Fruit fly (Drosophila melanogaster) whole organism, embryonic: Measurements from ENCODE around the gene CG4332.

Source experiments
- Atf6 ChIP-seq: fragments of 200-800 bp; sonication (Bioruptor generic); IDR thresholded peaks from 2 replicates; pipeline ENCODE4 v1.3.6; 2022; ENCODE audit warnings: missing biosample characterization, missing genetic modification characterization
- Bgb ChIP-seq: fragments of 200-800 bp; sonication (Bioruptor generic); IDR thresholded peaks from 2 replicates; pipeline ENCODE4 v1.3.6; 2022; ENCODE audit warnings: missing biosample characterization, missing genetic modification characterization; ENCODE audit not compliant: partially characterized antibody
- CG10565 ChIP-seq: fragments of 200-800 bp; sonication (Bioruptor generic); optimal IDR thresholded peaks from 3 replicates; lab custom pipeline; 2016; ENCODE audit warnings: missing biosample characterization, mild to moderate bottlenecking, missing genetic modification characterization
- CG11085 ChIP-seq: fragments of 200-800 bp; sonication (Bioruptor generic); IDR thresholded peaks from 2 replicates; pipeline ENCODE4 v1.3.6; 2022; ENCODE audit warnings: missing biosample characterization, missing genetic modification characterization
- CG12299 ChIP-seq: fragments of 200-800 bp; sonication (Bioruptor generic); optimal IDR thresholded peaks from 2 replicates; lab custom pipeline; 2018; ENCODE audit warnings: missing biosample characterization, mild to moderate bottlenecking, missing genetic modification characterization
- CG13287 ChIP-seq: fragments of 200-800 bp; sonication (Bioruptor generic); IDR thresholded peaks from 2 replicates; pipeline ENCODE4 v1.3.6; 2022; ENCODE audit warnings: missing biosample characterization, missing genetic modification characterization; ENCODE audit not compliant: partially characterized antibody
- CG13424 ChIP-seq: fragments of 200-800 bp; sonication (Bioruptor generic); optimal IDR thresholded peaks from 2 replicates; lab custom pipeline; 2019; ENCODE audit warnings: missing biosample characterization, mild to moderate bottlenecking, missing genetic modification characterization, moderate library complexity
- CG13894 ChIP-seq: fragments of 200-800 bp; sonication (Bioruptor generic); optimal IDR thresholded peaks from 3 replicates; lab custom pipeline; 2018; ENCODE audit warnings: missing biosample characterization, mild to moderate bottlenecking, missing genetic modification characterization, moderate library complexity
- CG14667 ChIP-seq: fragments of 200-800 bp; sonication (Bioruptor generic); IDR thresholded peaks from 2 replicates; pipeline ENCODE4 v1.3.6; 2022; ENCODE audit warnings: missing biosample characterization, missing genetic modification characterization
- CG1529 ChIP-seq: fragments of 200-800 bp; sonication (Bioruptor generic); optimal IDR thresholded peaks from 3 replicates; lab custom pipeline; 2018; ENCODE audit warnings: missing biosample characterization, missing genetic modification characterization
- CG17186 ChIP-seq: fragments of 200-800 bp; sonication (Bioruptor generic); optimal IDR thresholded peaks from 3 replicates; lab custom pipeline; 2017; ENCODE audit warnings: missing biosample characterization, missing genetic modification reagents, missing genetic modification characterization
- CG17359 ChIP-seq: fragments of 200-800 bp; sonication (Bioruptor generic); optimal IDR thresholded peaks from 3 replicates; lab custom pipeline; 2018; ENCODE audit warnings: missing biosample characterization, mild to moderate bottlenecking, missing genetic modification characterization, moderate library complexity
- CG17912 ChIP-seq: fragments of 200-800 bp; sonication (Bioruptor generic); optimal IDR thresholded peaks from 2 replicates; lab custom pipeline; 2018; ENCODE audit warnings: missing biosample characterization, mild to moderate bottlenecking, missing genetic modification characterization
- CG1792 ChIP-seq: fragments of 200-800 bp; sonication (Bioruptor generic); optimal IDR thresholded peaks from 2 replicates; lab custom pipeline; 2016; ENCODE audit warnings: missing biosample characterization, missing genetic modification characterization
- CG30431 ChIP-seq: fragments of 200-800 bp; sonication (Bioruptor generic); optimal IDR thresholded peaks from 2 replicates; lab custom pipeline; 2017; ENCODE audit warnings: missing biosample characterization, missing genetic modification characterization
- CG32532 ChIP-seq: fragments of 200-800 bp; sonication (Bioruptor generic); IDR thresholded peaks from 2 replicates; pipeline ENCODE4 v1.3.6; 2022; ENCODE audit warnings: missing biosample characterization, missing genetic modification characterization
- CG6683 ChIP-seq: fragments of 200-800 bp; sonication (Bioruptor generic); optimal IDR thresholded peaks from 2 replicates; lab custom pipeline; 2017; ENCODE audit warnings: missing biosample characterization, mild to moderate bottlenecking, missing genetic modification characterization, missing genetic modification reagents
- CG7556 ChIP-seq: fragments of 200-800 bp; sonication (Bioruptor generic); optimal IDR thresholded peaks from 2 replicates; lab custom pipeline; 2017; ENCODE audit warnings: missing biosample characterization, mild to moderate bottlenecking, missing genetic modification characterization
- CG7928 ChIP-seq: fragments of 200-800 bp; sonication (Bioruptor generic); optimal IDR thresholded peaks from 2 replicates; lab custom pipeline; 2017; ENCODE audit warnings: missing biosample characterization, mild to moderate bottlenecking, missing genetic modification characterization
- Ets97D ChIP-seq: fragments of 200-800 bp; sonication (Bioruptor generic); optimal IDR thresholded peaks from 3 replicates; lab custom pipeline; 2016; ENCODE audit warnings: missing biosample characterization, missing genetic modification characterization
- Gsc ChIP-seq: fragments of 200-800 bp; sonication (Bioruptor generic); IDR thresholded peaks from 2 replicates; pipeline ENCODE4 v1.3.6; 2022; ENCODE audit warnings: missing biosample characterization, missing genetic modification characterization
- HmgZ ChIP-seq: fragments of 200-800 bp; sonication (Bioruptor generic); optimal IDR thresholded peaks from 2 replicates; lab custom pipeline; 2018; ENCODE audit warnings: missing biosample characterization, mild to moderate bottlenecking, missing genetic modification characterization
- Hsf ChIP-seq: fragments of 200-800 bp; sonication (Bioruptor generic); optimal IDR thresholded peaks from 3 replicates; lab custom pipeline; 2016; ENCODE audit warnings: missing biosample characterization, missing genetic modification characterization
- Kr ChIP-seq: fragments of 200-800 bp; sonication (Bioruptor generic); optimal IDR thresholded peaks from 2 replicates; lab custom pipeline; 2017; ENCODE audit warnings: missing biosample characterization, mild to moderate bottlenecking, missing genetic modification characterization
- Nf-YB ChIP-seq: fragments of 200-800 bp; sonication (Bioruptor generic); optimal IDR thresholded peaks from 3 replicates; lab custom pipeline; 2019; ENCODE audit warnings: missing biosample characterization, mild to moderate bottlenecking, missing genetic modification characterization, moderate library complexity
- Rx ChIP-seq: fragments of 200-800 bp; sonication (Bioruptor generic); IDR thresholded peaks from 2 replicates; pipeline ENCODE4 v1.3.6; 2022; ENCODE audit warnings: missing biosample characterization, missing genetic modification characterization
- Scr ChIP-seq: fragments of 200-800 bp; sonication (Bioruptor generic); IDR thresholded peaks from 2 replicates; pipeline ENCODE4 v1.3.6; 2022; ENCODE audit warnings: missing biosample characterization, missing genetic modification characterization; ENCODE audit not compliant: partially characterized antibody
- Side ChIP-seq: fragments of 200-800 bp; sonication (Bioruptor generic); optimal IDR thresholded peaks from 2 replicates; lab custom pipeline; 2016; ENCODE audit warnings: missing biosample characterization, missing genetic modification characterization
- Trl ChIP-seq, 3 experiments: fragments of >200 bp in 2 of 3; fragments of 200-800 bp in 1 of 3; sonication (Bioruptor generic) in 1 of 3; optimal IDR thresholded peaks; 2 replicates in 1 of 3; 3 replicates in 2 of 3; lab custom pipeline; 2016 to 2017; ENCODE audit warnings: missing biosample characterization in 1 of 3, missing genetic modification characterization in 1 of 3
- Xbp1 ChIP-seq: fragments of 200-800 bp; sonication (Bioruptor generic); optimal IDR thresholded peaks from 3 replicates; lab custom pipeline; 2016; ENCODE audit warnings: missing biosample characterization, mild to moderate bottlenecking, missing genetic modification characterization
- ato ChIP-seq: fragments of 200-800 bp; sonication (Bioruptor generic); IDR thresholded peaks from 2 replicates; pipeline ENCODE4 v1.3.6; 2022; ENCODE audit warnings: missing biosample characterization, missing genetic modification characterization; ENCODE audit not compliant: partially characterized antibody
- exex ChIP-seq: fragments of 200-800 bp; sonication (Bioruptor generic); optimal IDR thresholded peaks from 4 replicates; lab custom pipeline; 2018; ENCODE audit warnings: missing biosample characterization, mild to moderate bottlenecking, missing genetic modification characterization, moderate library complexity
- ftz-f1 ChIP-seq: fragments of 200-800 bp; sonication (Bioruptor generic); optimal IDR thresholded peaks from 2 replicates; lab custom pipeline; 2016; ENCODE audit warnings: missing biosample characterization, missing genetic modification characterization
- grn ChIP-seq: fragments of 200-800 bp; sonication (Bioruptor generic); optimal IDR thresholded peaks from 3 replicates; lab custom pipeline; 2017; ENCODE audit warnings: missing biosample characterization, missing genetic modification characterization
- hkb ChIP-seq, 2 experiments: fragments of 200-800 bp in 1 of 2; fragments of >200 bp in 1 of 2; sonication (Bioruptor generic) in 1 of 2; IDR thresholded peaks in 1 of 2; optimal IDR thresholded peaks in 1 of 2; 2 replicates each; pipeline versions ENCODE4 v1.3.6 to Lab custom; 2017 to 2022; ENCODE audit warnings: missing biosample characterization in 1 of 2, missing genetic modification characterization in 1 of 2
- ind ChIP-seq: fragments of 200-800 bp; sonication (Bioruptor generic); optimal IDR thresholded peaks from 3 replicates; lab custom pipeline; 2016; ENCODE audit warnings: missing biosample characterization, missing genetic modification characterization
- knrl ChIP-seq: fragments of 200-800 bp; sonication (Bioruptor generic); IDR thresholded peaks from 3 replicates; pipeline ENCODE4 v1.3.6; 2022; ENCODE audit warnings: missing biosample characterization, missing genetic modification characterization; ENCODE audit not compliant: partially characterized antibody
- lbe ChIP-seq: fragments of 200-800 bp; sonication (Bioruptor generic); optimal IDR thresholded peaks from 2 replicates; lab custom pipeline; 2016; ENCODE audit warnings: missing biosample characterization, mild to moderate bottlenecking, missing genetic modification characterization
- nerfin-2 ChIP-seq: fragments of 200-800 bp; sonication (Bioruptor generic); IDR thresholded peaks from 2 replicates; pipeline ENCODE4 v1.3.6; 2022; ENCODE audit warnings: missing biosample characterization, missing genetic modification characterization; ENCODE audit not compliant: partially characterized antibody
- p53 ChIP-seq: fragments of 200-800 bp; sonication (Bioruptor generic); optimal IDR thresholded peaks from 2 replicates; lab custom pipeline; 2016; ENCODE audit warnings: missing biosample characterization, missing genetic modification characterization
- pita ChIP-seq: fragments of 200-800 bp; sonication (Bioruptor generic); optimal IDR thresholded peaks from 2 replicates; lab custom pipeline; 2017; ENCODE audit warnings: missing biosample characterization, mild to moderate bottlenecking, missing genetic modification characterization
- rib ChIP-seq: fragments of 200-800 bp; sonication (Bioruptor generic); IDR thresholded peaks from 2 replicates; pipeline ENCODE4 v1.3.6; 2022; ENCODE audit warnings: missing biosample characterization, missing genetic modification characterization
- sr ChIP-seq: fragments of 200-800 bp; sonication (Bioruptor generic); IDR thresholded peaks from 3 replicates; pipeline ENCODE4 v1.3.6; 2022; ENCODE audit warnings: missing biosample characterization, missing genetic modification characterization
- stc ChIP-seq: fragments of 200-800 bp; sonication (Bioruptor generic); IDR thresholded peaks from 2 replicates; pipeline ENCODE4 v1.3.6; 2022; ENCODE audit warnings: missing biosample characterization, missing genetic modification characterization
- tap ChIP-seq: fragments of 200-800 bp; optimal IDR thresholded peaks from 3 replicates; lab custom pipeline; 2019; ENCODE audit warnings: missing biosample characterization, mild to moderate bottlenecking, missing genetic modification characterization, moderate library complexity
- tx ChIP-seq: fragments of 200-800 bp; sonication (Bioruptor generic); optimal IDR thresholded peaks from 2 replicates; lab custom pipeline; 2016; ENCODE audit warnings: missing biosample characterization, missing genetic modification characterization
- zen ChIP-seq: fragments of 200-800 bp; sonication (Bioruptor generic); optimal IDR thresholded peaks from 3 replicates; lab custom pipeline; 2018; ENCODE audit warnings: missing biosample characterization, mild to moderate bottlenecking, missing genetic modification characterization, moderate library complexity

CG4332 gene

DNA sequence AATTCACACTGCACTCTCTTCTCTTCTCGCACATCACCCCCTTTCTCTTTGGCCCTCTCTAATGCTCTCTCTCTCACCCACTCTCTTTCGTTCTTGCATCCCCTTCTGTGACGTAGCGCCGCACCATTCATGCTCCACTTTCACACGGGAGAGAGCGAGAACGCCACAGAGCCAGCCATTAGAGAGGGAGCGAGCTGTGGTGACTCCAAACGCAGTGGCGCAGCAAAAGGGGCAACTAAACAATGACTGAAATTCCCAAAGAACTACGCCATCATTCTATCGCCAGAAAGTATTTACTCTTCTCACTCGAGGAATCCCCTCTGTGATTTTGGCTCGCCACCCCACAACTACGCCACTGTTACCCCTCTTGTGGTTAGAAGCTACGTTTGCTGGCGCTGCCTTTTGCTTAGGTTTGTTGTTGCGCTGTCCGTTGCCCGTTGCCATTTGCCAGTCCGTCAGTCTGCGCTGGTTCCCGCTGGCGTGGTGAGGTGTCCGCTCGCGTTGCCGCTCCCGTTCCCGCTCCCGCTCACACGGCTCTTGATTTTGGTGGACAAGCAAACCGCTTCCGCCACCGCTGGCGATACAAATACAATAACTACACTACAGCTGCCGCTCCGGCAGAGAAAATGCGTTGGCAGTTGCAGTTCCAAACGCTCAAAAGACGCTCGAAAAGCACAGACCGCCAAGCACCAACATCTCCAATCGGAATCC lies 23.6 kb upstream of the CG4332 start (continued):
- peak; percentile 98 for TF ChIP-seq CG6683 (GFP tag; lab: Kevin White, UChicago)
- peak; percentile 99 for TF ChIP-seq Rx
- TF ChIP-seq sr (GFP tag; lab: Robert Waterston, UW): peak; percentile 98
- peak; percentile 99 for TF ChIP-seq Xbp1 (GFP tag; lab: Kevin White, UChicago)
- peak; percentile 97 for TF ChIP-seq CG1529
- TF ChIP-seq CG13424 (tag; lab: Kevin White, UChicago): peak; percentile 98
- peak; percentile 89 for TF ChIP-seq CG17186 (GFP tag; lab: Kevin White, UChicago)
- peak; percentile 94 for TF ChIP-seq Ets97D (GFP tag; lab: Kevin White, UChicago)
- TF ChIP-seq pita: no peak
- peak; percentile 48; the same call in 1 of the 3 replicates for TF ChIP-seq knrl (GFP tag; lab: Robert Waterston, UW)
- peak; percentile 87 for TF ChIP-seq Nf-YB (GFP tag; lab: Kevin White, UChicago)
- TF ChIP-seq CG13287 (GFP tag; lab: Robert Waterston, UW): peak; percentile 64; the same call in 1 of the 2 replicates
- peak; percentile 99 for TF ChIP-seq CG13894 (tag; lab: Kevin White, UChicago)
- TF ChIP-seq CG12299: peak; percentile 97
- peak; percentile 97 for TF ChIP-seq tap (tag; lab: Kevin White, UChicago)
- TF ChIP-seq CG11085: peak; percentile 99
- TF ChIP-seq CG30431: peak; percentile 99
- peak; percentile 99 for TF ChIP-seq CG14667 (GFP tag; lab: Robert Waterston, UW)
- TF ChIP-seq Hsf (GFP tag; lab: Kevin White, UChicago): peak; percentile 99
- peak; percentile 97 for TF ChIP-seq p53 (GFP tag; lab: Kevin White, UChicago)
- TF ChIP-seq HmgZ (tag; lab: Kevin White, UChicago): peak; percentile 99
- TF ChIP-seq Bgb (GFP tag; lab: Robert Waterston, UW): peak; percentile 70
- TF ChIP-seq CG17912 (GFP tag; lab: Kevin White, UChicago): peak; percentile 82
- TF ChIP-seq rib (GFP tag; lab: Robert Waterston, UW): peak; percentile 99
- peak; percentile 99 for TF ChIP-seq Atf6 (GFP tag; lab: Robert Waterston, UW)
- TF ChIP-seq Trl (optimal IDR thresholded peaks at IDR 0.05; lab: Kevin White, UChicago): peak; percentile 96 to 98
- TF ChIP-seq Trl (GFP tag; optimal IDR thresholded peaks at IDR 0.05; lab: Kevin White, UChicago): peak; percentile 99
- TF ChIP-seq Side (GFP tag; lab: Kevin White, UChicago): peak; percentile 99
- peak; percentile 99 for TF ChIP-seq CG17359
- TF ChIP-seq stc (GFP tag; lab: Robert Waterston, UW): peak; percentile 99
- peak; percentile 89 for TF ChIP-seq grn (GFP tag; lab: Kevin White, UChicago)
- TF ChIP-seq ato (GFP tag; lab: Robert Waterston, UW): no peak
- no peak for TF ChIP-seq hkb (optimal IDR thresholded peaks at IDR 0.05; lab: Kevin White, UChicago)
- peak; percentile 99 for TF ChIP-seq hkb (GFP tag; IDR thresholded peaks at IDR 0.05; lab: Robert Waterston, UW)
- TF ChIP-seq CG7928 (GFP tag; lab: Kevin White, UChicago): peak; percentile 85
- TF ChIP-seq CG7556 (GFP tag; lab: Kevin White, UChicago): peak; percentile 99
- peak; percentile 96 for TF ChIP-seq ftz-f1 (GFP tag; lab: Kevin White, UChicago)
- TF ChIP-seq Gsc (GFP tag; lab: Robert Waterston, UW): peak; percentile 97
- TF ChIP-seq Kr (GFP tag; lab: Kevin White, UChicago): peak; percentile 82
- peak; percentile 99 for TF ChIP-seq CG1792
- peak; percentile 21; the same call in 1 of the 2 replicates for TF ChIP-seq Scr
- TF ChIP-seq exex (tag; lab: Kevin White, UChicago): peak; percentile 93
- TF ChIP-seq lbe (GFP tag; lab: Kevin White, UChicago): peak; percentile 98
- TF ChIP-seq zen (tag; lab: Kevin White, UChicago): peak; percentile 93
- peak; percentile 99 for TF ChIP-seq tx
- TF ChIP-seq CG32532 (GFP tag; lab: Robert Waterston, UW): peak; percentile 100
- no peak for TF ChIP-seq nerfin-2 (GFP tag; lab: Robert Waterston, UW)
- TF ChIP-seq CG10565 (GFP tag; lab: Kevin White, UChicago): peak; percentile 93
- TF ChIP-seq ind (GFP tag; lab: Kevin White, UChicago): peak; percentile 100
